Worm (Caenorhabditis elegans): ENCODE measurements around the gene K10G4.3.

The K10G4.3 gene

ce11 chrV:17272112-17272511 lies 7.4 kb upstream of the K10G4.3 start:
- no peak for TF ChIP-seq mep-1 (tag; optimal IDR thresholded peaks at IDR 0.05)
- TF ChIP-seq nhr-76 (tag; optimal IDR thresholded peaks at IDR 0.05): no peak
- no peak for TF ChIP-seq unc-86 (tag; optimal IDR thresholded peaks at IDR 0.05)
- TF ChIP-seq nhr-237 (tag; optimal IDR thresholded peaks at IDR 0.05): no peak
- TF ChIP-seq alr-1 (tag; optimal IDR thresholded peaks at IDR 0.05; ENCODE audit: borderline replicate concordance): no peak
- no peak for TF ChIP-seq grh-1 (GFP tag; IDR thresholded peaks at IDR 0.05)
- no peak for TF ChIP-seq ces-1 (GFP tag; optimal IDR thresholded peaks at IDR 0.05)
- TF ChIP-seq xbp-1 (tag; optimal IDR thresholded peaks at IDR 0.05): no peak
- TF ChIP-seq C34B4.2 (tag; optimal IDR thresholded peaks at IDR 0.05): no peak
- TF ChIP-seq lin-39 (tag; optimal IDR thresholded peaks at IDR 0.05): no peak
- TF ChIP-seq sptf-1 (tag; optimal IDR thresholded peaks at IDR 0.05): no peak
- TF ChIP-seq fkh-4 (tag; optimal IDR thresholded peaks at IDR 0.05; ENCODE audit: borderline replicate concordance): no peak
- TF ChIP-seq blmp-1 (tag; optimal IDR thresholded peaks at IDR 0.05): no peak
- no peak for TF ChIP-seq fos-1 (tag; optimal IDR thresholded peaks at IDR 0.05)
- no peak for TF ChIP-seq unc-30 (tag; optimal IDR thresholded peaks at IDR 0.05)
- no peak for TF ChIP-seq nhr-11 (tag; optimal IDR thresholded peaks at IDR 0.05)
- no peak for TF ChIP-seq zip-4 (GFP tag; optimal IDR thresholded peaks at IDR 0.05)
- TF ChIP-seq lin-13 (GFP tag; optimal IDR thresholded peaks at IDR 0.05): no peak

- TF ChIP-seq nhr-237 (tag; optimal IDR thresholded peaks at IDR 0.05): no peak
- TF ChIP-seq snpc-4 (tag; optimal IDR thresholded peaks at IDR 0.05): peak; percentile 24
- no peak for TF ChIP-seq nhr-71 (tag; optimal IDR thresholded peaks at IDR 0.05)
Measured at ce11 chrV:17261385-17261784, 3.4 kb downstream of the K10G4.3 start.

ce11 chrV:17258868-17259267 lies 5.9 kb downstream of the K10G4.3 start, which contains the start of gene fbxa-85:
TSS of gene fbxa-85 (plus strand) at chrV:17259168.
- no peak for TF ChIP-seq pax-3 (tag; optimal IDR thresholded peaks at IDR 0.05)
- TF ChIP-seq nhr-237 (tag; optimal IDR thresholded peaks at IDR 0.05): no peak

ce11 chrV:17258244-17258643 lies 6.5 kb downstream of the K10G4.3 start:
- TF ChIP-seq skn-1 (tag; optimal IDR thresholded peaks at IDR 0.05): no peak
- TF ChIP-seq egl-13 (tag; optimal IDR thresholded peaks at IDR 0.05): no peak
- TF ChIP-seq ceh-63 (GFP tag; optimal IDR thresholded peaks at IDR 0.05): no peak
- no peak for TF ChIP-seq fkh-4 (tag; optimal IDR thresholded peaks at IDR 0.05; ENCODE audit: borderline replicate concordance)
- no peak for TF ChIP-seq lsy-2 (tag; optimal IDR thresholded peaks at IDR 0.05)
- TF ChIP-seq nhr-90 (tag; optimal IDR thresholded peaks at IDR 0.05; ENCODE audit: poor library complexity): no peak
- TF ChIP-seq unc-86 (tag; optimal IDR thresholded peaks at IDR 0.05): no peak
- TF ChIP-seq lin-15B (tag; optimal IDR thresholded peaks at IDR 0.05): no peak
- TF ChIP-seq pag-3 (tag; optimal IDR thresholded peaks at IDR 0.05; ENCODE audit: borderline replicate concordance, insufficient read depth): no peak

ce11 chrV:17257637-17258036 lies 7.1 kb downstream of the K10G4.3 start:
- TF ChIP-seq vab-15 (tag; optimal IDR thresholded peaks at IDR 0.05) (no peak), nhr-85 (tag) (peak; percentile 11)

ce11 chrV:17255454-17255853 lies 9.3 kb downstream of the K10G4.3 start, which contains the start of gene srh-115:
TSS of gene srh-115 (plus strand) at chrV:17255754.
- TF ChIP-seq elt-3 (tag; optimal IDR thresholded peaks at IDR 0.05) (no peak), mef-2 (tag; optimal IDR thresholded peaks at IDR 0.05) (no peak), alr-1 (tag; optimal IDR thresholded peaks at IDR 0.05; ENCODE audit: borderline replicate concordance) (no peak), fos-1 (tag; optimal IDR thresholded peaks at IDR 0.05) (no peak), tbx-2 (tag; optimal IDR thresholded peaks at IDR 0.05) (no peak), unc-130 (tag; optimal IDR thresholded peaks at IDR 0.05) (no peak), nhr-90 (tag; optimal IDR thresholded peaks at IDR 0.05; ENCODE audit: poor library complexity) (no peak), ets-5 (GFP tag; IDR thresholded peaks at IDR 0.05) (no peak), fkh-4 (tag; optimal IDR thresholded peaks at IDR 0.05; ENCODE audit: borderline replicate concordance) (no peak), jun-1 (tag; optimal IDR thresholded peaks at IDR 0.05) (no peak), sox-4 (tag; optimal IDR thresholded peaks at IDR 0.05) (no peak), unc-98 (GFP tag; IDR thresholded peaks at IDR 0.05) (no peak), ces-1 (GFP tag; optimal IDR thresholded peaks at IDR 0.05) (no peak), pag-3 (tag; optimal IDR thresholded peaks at IDR 0.05; ENCODE audit: borderline replicate concordance, insufficient read depth) (no peak)
